Fruit fly (Drosophila melanogaster): ENCODE data around the gene CG18809.

Gene CG18809

dm6 chrX:19692951-19693698, 51.0 kb downstream of the CG18809 start, which contains the start of gene Mer (continued):
- peak; percentile 80 for TF ChIP-seq CG14050 (GFP tag; IDR thresholded peaks at IDR 0.05)
- peak; percentile 73 for TF ChIP-seq nerfin-1 (tag; optimal IDR thresholded peaks at IDR 0.05)
- peak; percentile 54; the same call in 1 of the 2 replicates for TF ChIP-seq CG6272 (GFP tag; IDR thresholded peaks at IDR 0.05)
- TF ChIP-seq inv (GFP tag; IDR thresholded peaks at IDR 0.05; ENCODE audit: partially characterized antibody), result no peak
- peak in 1 of 3 experiments; percentile 74 for TF ChIP-seq lola (GFP tag; optimal IDR thresholded peaks at IDR 0.05)
- peak; percentile 81 for TF ChIP-seq CG31441 (GFP tag; IDR thresholded peaks at IDR 0.05)
- TF ChIP-seq rib (GFP tag; IDR thresholded peaks at IDR 0.05), result peak; percentile 62; the same call in 1 of the 2 replicates
- TF ChIP-seq sna (GFP tag; IDR thresholded peaks at IDR 0.05; ENCODE audit: partially characterized antibody), result no peak
- peak; percentile 57 for TF ChIP-seq ab (GFP tag; optimal IDR thresholded peaks at IDR 0.05)
- peak; percentile 76 for TF ChIP-seq CG9932 (GFP tag; IDR thresholded peaks at IDR 0.05)
- TF ChIP-seq CG14710 (tag; optimal IDR thresholded peaks at IDR 0.05), result peak; percentile 62
- peak; percentile 81; the same call in 2 of the 3 replicates for TF ChIP-seq CG3726 (GFP tag; IDR thresholded peaks at IDR 0.05)
- TF ChIP-seq gsb-n (tag; optimal IDR thresholded peaks at IDR 0.05), result peak; percentile 65
- peak; percentile 71 for TF ChIP-seq YL-1 (GFP tag; optimal IDR thresholded peaks at IDR 0.05)
- TF ChIP-seq her (GFP tag; optimal IDR thresholded peaks at IDR 0.05), result peak; percentile 91
- TF ChIP-seq danr (GFP tag; IDR thresholded peaks at IDR 0.05), result no peak
- no peak for TF ChIP-seq nerfin-2 (GFP tag; IDR thresholded peaks at IDR 0.05; ENCODE audit: partially characterized antibody)
- peak; percentile 79 for TF ChIP-seq NK7.1 (GFP tag; optimal IDR thresholded peaks at IDR 0.05)
- peak; percentile 74 for TF ChIP-seq fd3F (GFP tag; optimal IDR thresholded peaks at IDR 0.05)
- peak; percentile 86 for TF ChIP-seq Optix (GFP tag; IDR thresholded peaks at IDR 0.05)
- TF ChIP-seq hkb (optimal IDR thresholded peaks at IDR 0.05), result no peak
- peak; percentile 91 for TF ChIP-seq hkb (GFP tag; IDR thresholded peaks at IDR 0.05)
- no peak for TF ChIP-seq Dll (GFP tag; IDR thresholded peaks at IDR 0.05; ENCODE audit: partially characterized antibody)
- no peak for TF ChIP-seq CG7963 (GFP tag; IDR thresholded peaks at IDR 0.05; ENCODE audit: partially characterized antibody)
- TF ChIP-seq CG1024 (GFP tag; IDR thresholded peaks at IDR 0.05), result peak; percentile 49; the same call in 1 of the 2 replicates
- TF ChIP-seq CG8281 (tag; optimal IDR thresholded peaks at IDR 0.05), result peak; percentile 63

Measured in whole organism, embryonic.